Fruit fly (Drosophila melanogaster) whole organism, embryonic: Measurements from ENCODE around the gene CG31087.
A peak's percentile ranks its signal among the peaks of the same experiment; 100 is the strongest.

Experiments used
- Ada2b ChIP-seq: fragments of 200-800 bp; sonication (Bioruptor generic); IDR thresholded peaks from 2 replicates; pipeline ENCODE4 v1.3.6; 2022; ENCODE audit warnings: missing biosample characterization, missing genetic modification characterization
- Asciz ChIP-seq: fragments of 200-800 bp; sonication (Bioruptor generic); optimal IDR thresholded peaks from 2 replicates; lab custom pipeline; 2017; ENCODE audit warnings: missing biosample characterization, mild to moderate bottlenecking, missing genetic modification characterization, missing genetic modification reagents
- CG10209 ChIP-seq: fragments of 200-800 bp; sonication (Bioruptor generic); optimal IDR thresholded peaks from 3 replicates; lab custom pipeline; 2017; ENCODE audit warnings: missing biosample characterization, mild to moderate bottlenecking, missing genetic modification characterization, missing genetic modification reagents
- CG1024 ChIP-seq: fragments of 200-800 bp; sonication (Bioruptor generic); IDR thresholded peaks from 2 replicates; pipeline ENCODE4 v1.3.6; 2022; ENCODE audit warnings: missing biosample characterization, missing genetic modification characterization
- CG11093 ChIP-seq: fragments of 200-800 bp; sonication (Bioruptor generic); IDR thresholded peaks from 3 replicates; pipeline ENCODE4 v1.3.6; 2022; ENCODE audit warnings: missing biosample characterization, missing genetic modification characterization
- CG15479 ChIP-seq: fragments of 200-800 bp; sonication (Bioruptor generic); optimal IDR thresholded peaks from 3 replicates; lab custom pipeline; 2019; ENCODE audit warnings: missing biosample characterization, mild to moderate bottlenecking, missing genetic modification characterization, moderate library complexity
- CG16863 ChIP-seq: fragments of 200-800 bp; sonication (Bioruptor generic); optimal IDR thresholded peaks from 3 replicates; lab custom pipeline; 2016; ENCODE audit warnings: missing biosample characterization, missing genetic modification characterization
- CG17568 ChIP-seq: fragments of 200-800 bp; sonication (Bioruptor generic); optimal IDR thresholded peaks from 2 replicates; lab custom pipeline; 2018; ENCODE audit warnings: missing biosample characterization, mild to moderate bottlenecking, missing genetic modification characterization, moderate library complexity
- CG17612 ChIP-seq: fragments of 200-800 bp; sonication (Bioruptor generic); IDR thresholded peaks from 2 replicates; pipeline ENCODE4 v1.3.6; 2022; ENCODE audit warnings: missing biosample characterization, missing genetic modification characterization
- CG18262 ChIP-seq: fragments of 200-800 bp; optimal IDR thresholded peaks from 3 replicates; lab custom pipeline; 2019; ENCODE audit warnings: missing biosample characterization, mild to moderate bottlenecking, missing genetic modification characterization, moderate library complexity
- CG3163 ChIP-seq: fragments of 200-800 bp; sonication (Bioruptor generic); optimal IDR thresholded peaks from 3 replicates; lab custom pipeline; 2016; ENCODE audit warnings: missing biosample characterization, missing genetic modification characterization
- CG32532 ChIP-seq: fragments of 200-800 bp; sonication (Bioruptor generic); IDR thresholded peaks from 2 replicates; pipeline ENCODE4 v1.3.6; 2022; ENCODE audit warnings: missing biosample characterization, missing genetic modification characterization
- CG32772 ChIP-seq: fragments of 200-800 bp; sonication (Bioruptor generic); IDR thresholded peaks from 2 replicates; pipeline ENCODE4 v1.3.6; 2022; ENCODE audit warnings: missing biosample characterization, missing genetic modification characterization
- CG4360 ChIP-seq: fragments of 200-800 bp; sonication (Bioruptor generic); IDR thresholded peaks from 2 replicates; pipeline ENCODE4 v1.3.6; 2022; ENCODE audit warnings: missing biosample characterization, missing genetic modification characterization
- CG6689 ChIP-seq: fragments of 200-800 bp; sonication (Bioruptor generic); IDR thresholded peaks from 2 replicates; pipeline ENCODE4 v1.3.6; 2022; ENCODE audit warnings: missing biosample characterization, missing genetic modification characterization
- CG6813 ChIP-seq: fragments of 200-800 bp; sonication (Bioruptor generic); optimal IDR thresholded peaks from 2 replicates; lab custom pipeline; 2017; ENCODE audit warnings: missing biosample characterization, missing genetic modification characterization, mild to moderate bottlenecking, moderate library complexity, missing genetic modification reagents
- CG7556 ChIP-seq: fragments of 200-800 bp; sonication (Bioruptor generic); optimal IDR thresholded peaks from 2 replicates; lab custom pipeline; 2017; ENCODE audit warnings: missing biosample characterization, mild to moderate bottlenecking, missing genetic modification characterization
- CG7745 ChIP-seq: fragments of 200-800 bp; sonication (Bioruptor generic); optimal IDR thresholded peaks from 2 replicates; lab custom pipeline; 2018; ENCODE audit warnings: missing biosample characterization, mild to moderate bottlenecking, missing genetic modification characterization, moderate library complexity
- CG9609 ChIP-seq: fragments of 200-800 bp; sonication (Bioruptor generic); optimal IDR thresholded peaks from 3 replicates; lab custom pipeline; 2016; ENCODE audit warnings: missing biosample characterization, missing genetic modification characterization
- Camta ChIP-seq: fragments of 200-800 bp; sonication (Bioruptor generic); optimal IDR thresholded peaks from 2 replicates; lab custom pipeline; 2016; ENCODE audit warnings: missing biosample characterization, missing genetic modification characterization
- Chrac-16 ChIP-seq: fragments of 200-800 bp; sonication (Bioruptor generic); optimal IDR thresholded peaks from 3 replicates; lab custom pipeline; 2016; ENCODE audit warnings: missing biosample characterization, missing genetic modification characterization
- CkIIα-i1 ChIP-seq: fragments of 200-800 bp; sonication (Bioruptor generic); IDR thresholded peaks from 2 replicates; pipeline ENCODE4 v1.3.6; 2022; ENCODE audit warnings: missing biosample characterization, missing genetic modification characterization
- CoRest ChIP-seq: fragments of 200-800 bp; sonication (Bioruptor generic); optimal IDR thresholded peaks from 3 replicates; lab custom pipeline; 2018; ENCODE audit warnings: missing biosample characterization, mild to moderate bottlenecking, missing genetic modification characterization, moderate library complexity
- E2f1 ChIP-seq: fragments of 200-800 bp; sonication (Bioruptor generic); IDR thresholded peaks from 2 replicates; pipeline ENCODE4 v1.3.6; 2022; ENCODE audit warnings: missing biosample characterization, missing genetic modification characterization
- Hmx ChIP-seq: fragments of 200-800 bp; sonication (Bioruptor generic); optimal IDR thresholded peaks from 2 replicates; lab custom pipeline; 2016; ENCODE audit warnings: missing biosample characterization, missing genetic modification characterization
- Lim3 ChIP-seq: fragments of 200-800 bp; sonication (Bioruptor generic); IDR thresholded peaks from 2 replicates; pipeline ENCODE4 v1.3.6; 2022; ENCODE audit warnings: missing biosample characterization, missing genetic modification characterization
- Med ChIP-seq: fragments of 200-800 bp; sonication (Bioruptor generic); peaks from one replicate; lab custom pipeline; 2016; ENCODE audit warnings: missing biosample characterization, missing genetic modification characterization, mild to moderate bottlenecking, inconsistent platforms, moderate library complexity
- Nf-YB ChIP-seq: fragments of 200-800 bp; sonication (Bioruptor generic); optimal IDR thresholded peaks from 3 replicates; lab custom pipeline; 2019; ENCODE audit warnings: missing biosample characterization, mild to moderate bottlenecking, missing genetic modification characterization, moderate library complexity
- Stat92E ChIP-seq, 3 experiments: fragments of >200 bp in 2 of 3; fragments of 200-800 bp in 1 of 3; sonication (Bioruptor generic) in 1 of 3; optimal IDR thresholded peaks; 2 replicates each; lab custom pipeline; 2017 to 2019; ENCODE audit warnings: missing biosample characterization in 3 of 3, missing genetic modification characterization in 3 of 3, mild to moderate bottlenecking in 1 of 3, moderate library complexity in 1 of 3
- TFAM ChIP-seq: fragments of 200-800 bp; sonication (Bioruptor generic); optimal IDR thresholded peaks from 2 replicates; lab custom pipeline; 2017; ENCODE audit warnings: missing biosample characterization, missing genetic modification characterization, inconsistent platforms
- az2 ChIP-seq: fragments of 200-800 bp; sonication (Bioruptor generic); optimal IDR thresholded peaks from 3 replicates; lab custom pipeline; 2016; ENCODE audit warnings: missing biosample characterization, missing genetic modification characterization
- chinmo ChIP-seq: fragments of 200-800 bp; sonication (Bioruptor generic); IDR thresholded peaks from 4 replicates; pipeline ENCODE4 v1.3.6; 2022; ENCODE audit warnings: missing biosample characterization, missing genetic modification characterization; ENCODE audit not compliant: partially characterized antibody
- ci ChIP-seq: fragments of 200-800 bp; sonication (Bioruptor generic); IDR thresholded peaks from 3 replicates; pipeline ENCODE4 v1.3.6; 2022; ENCODE audit warnings: missing biosample characterization, missing genetic modification characterization
- crol ChIP-seq: fragments of 200-800 bp; sonication (Bioruptor generic); IDR thresholded peaks from 2 replicates; pipeline ENCODE4 v1.3.6; 2022; ENCODE audit warnings: missing biosample characterization, missing genetic modification characterization
- emc ChIP-seq: fragments of 200-800 bp; sonication (Bioruptor generic); optimal IDR thresholded peaks from 2 replicates; lab custom pipeline; 2016; ENCODE audit warnings: missing biosample characterization, missing genetic modification characterization
- exex ChIP-seq: fragments of 200-800 bp; sonication (Bioruptor generic); optimal IDR thresholded peaks from 4 replicates; lab custom pipeline; 2018; ENCODE audit warnings: missing biosample characterization, mild to moderate bottlenecking, missing genetic modification characterization, moderate library complexity
- gce ChIP-seq: fragments of 200-800 bp; sonication (Bioruptor generic); IDR thresholded peaks from 3 replicates; pipeline ENCODE4 v1.3.6; 2022; ENCODE audit warnings: missing biosample characterization, missing genetic modification characterization
- grn ChIP-seq: fragments of 200-800 bp; sonication (Bioruptor generic); optimal IDR thresholded peaks from 3 replicates; lab custom pipeline; 2017; ENCODE audit warnings: missing biosample characterization, missing genetic modification characterization
- repo ChIP-seq: fragments of 200-800 bp; sonication (Bioruptor generic); optimal IDR thresholded peaks from 2 replicates; lab custom pipeline; 2016; ENCODE audit warnings: missing biosample characterization, missing genetic modification characterization
- row ChIP-seq: fragments of 200-800 bp; sonication (Bioruptor generic); IDR thresholded peaks from 3 replicates; pipeline ENCODE4 v1.3.6; 2022; ENCODE audit warnings: missing biosample characterization, missing genetic modification characterization
- sug ChIP-seq: fragments of 200-800 bp; optimal IDR thresholded peaks from 2 replicates; lab custom pipeline; 2019; ENCODE audit warnings: missing biosample characterization, mild to moderate bottlenecking, missing genetic modification characterization, moderate library complexity
- trem ChIP-seq: fragments of 200-800 bp; optimal IDR thresholded peaks from 3 replicates; lab custom pipeline; 2019; ENCODE audit warnings: missing biosample characterization, mild to moderate bottlenecking, missing genetic modification characterization, moderate library complexity
- wor ChIP-seq: fragments of 200-800 bp; sonication (Bioruptor generic); IDR thresholded peaks from 2 replicates; pipeline ENCODE4 v1.3.6; 2022; ENCODE audit warnings: missing biosample characterization, missing genetic modification characterization
- zen2 ChIP-seq: fragments of 200-800 bp; sonication (Bioruptor generic); IDR thresholded peaks from 3 replicates; pipeline ENCODE4 v1.3.6; 2022; ENCODE audit warnings: missing biosample characterization, missing genetic modification characterization; ENCODE audit not compliant: partially characterized antibody

Gene CG31087

dm6 chr3R:25329079-25329478, 15.4 kb upstream of the CG31087 start, which contains the start of gene CHKov1 (continued):
- TF ChIP-seq ci (GFP tag; lab: Robert Waterston, UW) (peak; percentile 56; the same call in 2 of the 3 replicates), Hmx (no peak), CG17612 (GFP tag; lab: Robert Waterston, UW) (0 out of 2 replicates have a peak, but pooled peaks have one; percentile 17), az2 (GFP tag; lab: Kevin White, UChicago) (no peak), Med (GFP tag; lab: Kevin White, UChicago) (peak; percentile 67)
- TF ChIP-seq, all 482 proteins: peak for 31

dm6 chr3R:25328540-25328939, 14.9 kb upstream of the CG31087 start:
- TF ChIP-seq chinmo (GFP tag; lab: Robert Waterston, UW): peak; percentile 59; the same call in 2 of the 4 replicates
- 0 out of 3 replicates have a peak, but pooled peaks have one; percentile 6 for TF ChIP-seq row (GFP tag; lab: Robert Waterston, UW)
- TF ChIP-seq crol: peak; percentile 90
- TF ChIP-seq zen2 (GFP tag; lab: Robert Waterston, UW): 0 out of 3 replicates have a peak, but pooled peaks have one; percentile 16
- TF ChIP-seq gce: 0 out of 3 replicates have a peak, but pooled peaks have one; percentile 20

DNA sequence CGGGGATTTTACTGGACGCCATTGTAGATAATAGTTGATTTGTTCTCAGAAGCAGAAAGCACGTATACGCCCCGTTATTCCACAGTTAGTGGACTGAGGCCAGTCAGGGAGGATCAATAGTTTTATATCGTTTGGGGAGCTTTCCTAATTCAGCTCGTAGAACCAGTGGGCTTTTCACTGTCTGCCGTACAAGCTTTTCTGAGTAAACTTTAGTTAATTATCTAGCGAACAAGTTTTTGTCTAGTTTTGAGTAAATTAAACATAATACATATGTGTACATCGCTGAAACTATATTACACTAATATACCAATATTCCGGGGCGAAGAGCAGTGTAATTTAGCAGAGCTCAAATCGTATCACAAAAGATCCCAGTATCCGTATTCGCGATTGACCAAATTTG, 9.0 kb upstream of the CG31087 start, which contains the start of gene CG10562:
Gene CG10562, minus strand, starts transcription at position 101 of the 400 bp plus-strand sequence.
- no peak for TF ChIP-seq CG15479 (GFP tag; lab: Kevin White, UChicago)
- peak; percentile 20 for TF ChIP-seq exex (tag; lab: Kevin White, UChicago)

DNA sequence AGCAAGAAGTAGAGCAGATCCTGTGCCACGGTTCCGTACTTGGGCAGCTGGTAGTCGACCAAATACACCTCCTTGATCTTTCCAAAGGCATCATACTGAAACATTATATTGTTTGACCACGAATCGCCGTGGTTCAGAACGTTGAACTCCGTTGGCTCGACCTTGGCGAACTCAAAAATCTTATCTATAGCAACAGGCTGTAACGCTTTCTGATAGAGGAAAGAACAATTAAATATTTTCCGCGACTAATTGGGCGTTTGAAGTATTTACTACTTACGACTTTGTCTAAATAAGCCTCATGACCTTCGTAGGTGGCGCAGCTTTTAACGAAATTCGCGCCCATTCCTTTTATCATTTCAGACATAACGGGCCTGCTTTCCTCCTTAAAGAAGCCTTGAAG, 8.0 kb upstream of the CG31087 start:
- TF ChIP-seq exex (tag; lab: Kevin White, UChicago) (peak; percentile 65), grn (no peak), CG17568 (GFP tag; lab: Kevin White, UChicago) (no peak)

DNA sequence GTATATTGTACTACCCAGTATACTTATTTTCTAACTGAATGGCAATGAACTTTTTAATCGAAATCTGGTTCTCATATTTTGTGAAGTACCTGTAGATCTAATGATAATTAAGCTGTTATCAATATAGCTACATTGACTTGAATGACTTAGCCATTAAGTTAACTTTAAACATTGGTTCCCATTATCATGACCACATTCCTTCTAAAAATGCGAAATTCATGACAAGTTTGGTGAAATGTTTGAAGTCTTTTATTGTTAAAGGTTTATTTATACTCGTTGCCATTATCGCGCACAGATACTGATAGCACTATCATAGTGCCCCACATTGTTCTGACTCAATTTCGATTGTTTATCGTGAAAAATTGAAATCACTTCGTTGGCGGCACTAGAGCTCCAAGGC, 7.3 kb upstream of the CG31087 start:
- TF ChIP-seq CG16863: no peak
- TF ChIP-seq Stat92E (GFP tag; optimal IDR thresholded peaks at IDR 0.05; lab: Kevin White, UChicago): no peak
- peak; percentile 86 for TF ChIP-seq sug (tag; lab: Kevin White, UChicago)
- TF ChIP-seq CkIIα-i1 (GFP tag; lab: Robert Waterston, UW): no peak
- TF ChIP-seq CG18262: no peak
- no peak for TF ChIP-seq CG3163
- no peak for TF ChIP-seq CG1024
- TF ChIP-seq CG11093 (GFP tag; lab: Robert Waterston, UW): no peak
- TF ChIP-seq gce: no peak
- TF ChIP-seq trem (tag; lab: Kevin White, UChicago): no peak
- TF ChIP-seq Ada2b (GFP tag; lab: Robert Waterston, UW): no peak
- no peak for TF ChIP-seq CG6813 (GFP tag; lab: Kevin White, UChicago)
- TF ChIP-seq TFAM (GFP tag; lab: Kevin White, UChicago): no peak
- no peak for TF ChIP-seq CG6689 (GFP tag; lab: Robert Waterston, UW)
- no peak for TF ChIP-seq CG10209 (GFP tag; lab: Kevin White, UChicago)
- TF ChIP-seq Asciz (GFP tag; lab: Kevin White, UChicago): no peak
- no peak for TF ChIP-seq Chrac-16 (GFP tag; lab: Kevin White, UChicago)
- TF ChIP-seq CG7556 (GFP tag; lab: Kevin White, UChicago): no peak
- TF ChIP-seq Nf-YB (GFP tag; lab: Kevin White, UChicago): no peak
- TF ChIP-seq CG4360 (GFP tag; lab: Robert Waterston, UW): no peak
- no peak for TF ChIP-seq Camta (GFP tag; lab: Kevin White, UChicago)
- no peak for TF ChIP-seq wor
- no peak for TF ChIP-seq CG32772
- no peak for TF ChIP-seq emc
- no peak for TF ChIP-seq CoRest
- 0 out of 2 replicates have a peak, but pooled peaks have one; percentile 26 for TF ChIP-seq Lim3 (GFP tag; lab: Robert Waterston, UW)
- no peak for TF ChIP-seq E2f1 (GFP tag; lab: Robert Waterston, UW)
- TF ChIP-seq CG32532 (GFP tag; lab: Robert Waterston, UW): no peak
- TF ChIP-seq CG9609 (GFP tag; lab: Kevin White, UChicago): no peak
- TF ChIP-seq repo (GFP tag; lab: Kevin White, UChicago): no peak
- TF ChIP-seq CG7745 (tag; lab: Kevin White, UChicago): no peak
